Worm (Caenorhabditis elegans): ENCODE data around the gene fip-5.

fip-5 gene

ce11 chrX:10338761-10339160 lies 36.2 kb downstream of the fip-5 start:
- TF ChIP-seq nhr-76 (tag; optimal IDR thresholded peaks at IDR 0.05) (no peak), elt-2 (tag; optimal IDR thresholded peaks at IDR 0.05) (peak; percentile 42)

- TF ChIP-seq ceh-9 (tag; optimal IDR thresholded peaks at IDR 0.05) (no peak), nhr-67 (tag; optimal IDR thresholded peaks at IDR 0.05) (no peak), nhr-76 (tag; optimal IDR thresholded peaks at IDR 0.05) (no peak), hmg-11 (tag; optimal IDR thresholded peaks at IDR 0.05) (no peak), nhr-77 (tag; optimal IDR thresholded peaks at IDR 0.05) (no peak), mml-1 (tag; optimal IDR thresholded peaks at IDR 0.05) (no peak), fkh-10 (GFP tag; optimal IDR thresholded peaks at IDR 0.05) (no peak), egl-5 (tag; optimal IDR thresholded peaks at IDR 0.05) (no peak), elt-1 (tag; optimal IDR thresholded peaks at IDR 0.05) (no peak), pqm-1 (tag; optimal IDR thresholded peaks at IDR 0.05) (peak; percentile 55), daf-12 (tag; optimal IDR thresholded peaks at IDR 0.05) (no peak), pha-4 (tag; optimal IDR thresholded peaks at IDR 0.05) (no peak), unc-62 (GFP tag; optimal IDR thresholded peaks at IDR 0.05) (no peak), elt-2 (tag; optimal IDR thresholded peaks at IDR 0.05) (peak; percentile 64), nfya-1 (tag; optimal IDR thresholded peaks at IDR 0.05; ENCODE audit: insufficient read depth) (no peak), sea-2 (GFP tag; optimal IDR thresholded peaks at IDR 0.05) (no peak)
These were observed 37.5 kb downstream of the fip-5 start for ce11 chrX:10340044-10340443.

- TF ChIP-seq jun-1 (tag; optimal IDR thresholded peaks at IDR 0.05), result no peak
- TF ChIP-seq elt-2 (tag; optimal IDR thresholded peaks at IDR 0.05), result peak; percentile 87
- peak; percentile 59 for TF ChIP-seq pha-4 (tag; optimal IDR thresholded peaks at IDR 0.05)
- TF ChIP-seq pqm-1 (tag; optimal IDR thresholded peaks at IDR 0.05), result peak; percentile 79
- no peak for TF ChIP-seq unc-39 (tag; optimal IDR thresholded peaks at IDR 0.05)
These were observed 38.4 kb downstream of the fip-5 start, which contains the start of gene R07E3.1 for ce11 chrX:10340986-10341385. TSS of gene R07E3.1 (minus strand) at chrX:10341161.

ce11 chrX:10350151-10350550 lies 47.6 kb downstream of the fip-5 start:
- no peak for TF ChIP-seq nhr-25 (tag; optimal IDR thresholded peaks at IDR 0.05)
- peak; percentile 33 for TF ChIP-seq nhr-23 (tag; optimal IDR thresholded peaks at IDR 0.05)

All from whole organism, L3 larva.